Fruit fly (Drosophila melanogaster) whole organism, wandering third instar larva: ENCODE data around the gene Vha16-2.

Experiments used
- CG32264 ChIP-seq: fragments of 200-800 bp; sonication (Bioruptor generic); optimal IDR thresholded peaks from 2 replicates; lab custom pipeline; 2016; ENCODE audit warnings: missing biosample characterization, missing genetic modification characterization
- CrebA ChIP-seq: fragments of 200-800 bp; sonication (Bioruptor generic); optimal IDR thresholded peaks from 2 replicates; lab custom pipeline; 2016; ENCODE audit warnings: missing biosample characterization, mild to moderate bottlenecking, missing genetic modification characterization, borderline replicate concordance
- HLH106 ChIP-seq: fragments of 200-800 bp; optimal IDR thresholded peaks from 3 replicates; lab custom pipeline; 2019; ENCODE audit warnings: missing biosample characterization, mild to moderate bottlenecking, missing genetic modification characterization, moderate library complexity
- Myc ChIP-seq: fragments of >200 bp; optimal IDR thresholded peaks from 2 replicates; lab custom pipeline; 2017
- br ChIP-seq: fragments of 200-800 bp; sonication (Bioruptor generic); optimal IDR thresholded peaks from 2 replicates; lab custom pipeline; 2016; ENCODE audit warnings: missing biosample characterization, missing genetic modification characterization
- h ChIP-seq: fragments of 200-800 bp; sonication (Bioruptor generic); optimal IDR thresholded peaks from 3 replicates; lab custom pipeline; 2016; ENCODE audit warnings: missing biosample characterization, mild to moderate bottlenecking, missing genetic modification characterization
- pan ChIP-seq: fragments of >200 bp; optimal IDR thresholded peaks from 2 replicates; lab custom pipeline; 2017
- usp ChIP-seq: fragments of >200 bp; optimal IDR thresholded peaks from 2 replicates; lab custom pipeline; 2017; ENCODE audit warnings: missing biosample characterization, missing genetic modification characterization

DNA sequence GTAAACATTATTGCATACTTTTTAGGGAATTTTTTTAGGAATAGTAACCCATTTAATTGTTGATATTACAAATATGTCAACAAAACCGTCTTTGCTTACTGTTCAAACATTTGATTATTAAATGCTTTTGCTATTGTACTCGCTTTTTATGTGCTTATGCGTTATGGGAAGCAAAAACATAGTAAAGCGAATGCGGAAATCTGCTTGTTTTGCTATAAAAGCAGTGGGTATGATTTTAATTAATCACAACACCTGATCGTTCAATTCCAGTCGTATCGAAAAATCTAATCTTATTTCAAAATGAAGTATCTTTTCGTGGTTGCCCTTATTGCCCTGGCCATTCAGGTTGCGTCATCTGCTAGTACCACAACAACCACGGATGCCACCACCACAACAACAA, 33.6 kb downstream of the Vha16-2 start, which contains the start of gene CG33500:
- TF ChIP-seq usp (GFP tag; lab: Kevin White, UChicago), result no peak
- no peak for TF ChIP-seq Myc (lab: Kevin White, UChicago)
- TF ChIP-seq h (GFP tag; lab: Kevin White, UChicago), result no peak
- TF ChIP-seq br (GFP tag; lab: Kevin White, UChicago), result no peak
- no peak for TF ChIP-seq pan (lab: Kevin White, UChicago)
- no peak for TF ChIP-seq HLH106 (tag; lab: Kevin White, UChicago)
- no peak for TF ChIP-seq CG32264
- no peak for TF ChIP-seq CrebA
